Fruit fly (Drosophila melanogaster): ENCODE results near the gene CG14853.

The CG14853 gene

dm6 chr3R:14575718-14576187 lies 33.7 kb upstream of the CG14853 start, which contains the start of gene CG7987:
Gene CG7987, minus strand, starts transcription at chr3R:14575887.
- TF ChIP-seq Mnt (GFP tag; optimal IDR thresholded peaks at IDR 0.05) = peak; percentile 8
- peak; percentile 50 for TF ChIP-seq ovo (GFP tag; optimal IDR thresholded peaks at IDR 0.05)
- TF ChIP-seq CG5204 (GFP tag; optimal IDR thresholded peaks at IDR 0.05) = no peak
- peak; percentile 16 for TF ChIP-seq Crg-1 (GFP tag; optimal IDR thresholded peaks at IDR 0.05)
- peak; percentile 19 for TF ChIP-seq bab1 (GFP tag; optimal IDR thresholded peaks at IDR 0.05)
- TF ChIP-seq CG7045 (GFP tag; optimal IDR thresholded peaks at IDR 0.05) = no peak
- TF ChIP-seq CG7101 (tag; optimal IDR thresholded peaks at IDR 0.05) = peak; percentile 14

- TF ChIP-seq CG1620 (GFP tag; optimal IDR thresholded peaks at IDR 0.05) = no peak
- no peak for TF ChIP-seq Crg-1 (GFP tag; optimal IDR thresholded peaks at IDR 0.05)
- TF ChIP-seq CG7045 (GFP tag; optimal IDR thresholded peaks at IDR 0.05) = no peak
- TF ChIP-seq Mnt (GFP tag; optimal IDR thresholded peaks at IDR 0.05) = no peak
- TF ChIP-seq CG33017 (tag; optimal IDR thresholded peaks at IDR 0.05) = no peak
- TF ChIP-seq Clk (GFP tag; optimal IDR thresholded peaks at IDR 0.05) = no peak
- TF ChIP-seq Hr96 (GFP tag; optimal IDR thresholded peaks at IDR 0.05) = no peak
- TF ChIP-seq CG5204 (GFP tag; optimal IDR thresholded peaks at IDR 0.05) = no peak
- no peak for TF ChIP-seq CG12768 (GFP tag; optimal IDR thresholded peaks at IDR 0.05)
- TF ChIP-seq CG14711 (tag; optimal IDR thresholded peaks at IDR 0.05) = no peak
- TF ChIP-seq ovo (GFP tag; optimal IDR thresholded peaks at IDR 0.05) = no peak
- no peak for TF ChIP-seq toe (GFP tag; optimal IDR thresholded peaks at IDR 0.05)
These were observed 33.0 kb upstream of the CG14853 start, which contains the start of gene CG44094 for dm6 chr3R:14576511-14576691. Gene CG44094, minus strand, starts transcription at chr3R:14576611.

- TF ChIP-seq bab1 (GFP tag; optimal IDR thresholded peaks at IDR 0.05) (no peak), toe (GFP tag; optimal IDR thresholded peaks at IDR 0.05) (no peak), cnc (optimal IDR thresholded peaks at IDR 0.05) (no peak), CG33017 (tag; optimal IDR thresholded peaks at IDR 0.05) (no peak), CG14711 (tag; optimal IDR thresholded peaks at IDR 0.05) (no peak), Mnt (GFP tag; optimal IDR thresholded peaks at IDR 0.05) (no peak), Clk (GFP tag; optimal IDR thresholded peaks at IDR 0.05) (no peak), Hr96 (GFP tag; optimal IDR thresholded peaks at IDR 0.05) (no peak), CG12768 (GFP tag; optimal IDR thresholded peaks at IDR 0.05) (peak; percentile 47)
These were observed 32.5 kb upstream of the CG14853 start, which contains the start of gene stumps for dm6 chr3R:14576692-14577646. Gene stumps, plus strand, starts transcription at chr3R:14577217.

dm6 chr3R:14577803-14578493 lies 31.5 kb upstream of the CG14853 start:
- TF ChIP-seq CG7101 (tag; optimal IDR thresholded peaks at IDR 0.05) (no peak), cic (GFP tag; optimal IDR thresholded peaks at IDR 0.05) (no peak), CG1620 (GFP tag; optimal IDR thresholded peaks at IDR 0.05) (no peak)

dm6 chr3R:14580045-14580579 lies 29.3 kb upstream of the CG14853 start:
- TF ChIP-seq toe (GFP tag; optimal IDR thresholded peaks at IDR 0.05) = no peak
- TF ChIP-seq kay (GFP tag; ENCODE audit: borderline replicate concordance) = peak; percentile 61

dm6 chr3R:14586480-14587443 lies 22.7 kb upstream of the CG14853 start:
- no peak for TF ChIP-seq bab1 (GFP tag; optimal IDR thresholded peaks at IDR 0.05)
- no peak for TF ChIP-seq Mnt (GFP tag; optimal IDR thresholded peaks at IDR 0.05)
- no peak for TF ChIP-seq cnc (optimal IDR thresholded peaks at IDR 0.05)
- no peak for TF ChIP-seq toe (GFP tag; optimal IDR thresholded peaks at IDR 0.05)
- TF ChIP-seq CG7045 (GFP tag; optimal IDR thresholded peaks at IDR 0.05) = no peak
- no peak for TF ChIP-seq ovo (GFP tag; optimal IDR thresholded peaks at IDR 0.05)
- no peak for TF ChIP-seq CG14711 (tag; optimal IDR thresholded peaks at IDR 0.05)
- no peak for TF ChIP-seq pad (GFP tag; optimal IDR thresholded peaks at IDR 0.05)
- no peak for TF ChIP-seq CG1620 (GFP tag; optimal IDR thresholded peaks at IDR 0.05)
- no peak for TF ChIP-seq CG5204 (GFP tag; optimal IDR thresholded peaks at IDR 0.05)
- TF ChIP-seq CG11617 (GFP tag; optimal IDR thresholded peaks at IDR 0.05) = no peak
- no peak for TF ChIP-seq kay (GFP tag; ENCODE audit: borderline replicate concordance)
- TF ChIP-seq Hr96 (GFP tag; optimal IDR thresholded peaks at IDR 0.05) = no peak
- TF ChIP-seq cic (GFP tag; optimal IDR thresholded peaks at IDR 0.05) = no peak
- no peak for TF ChIP-seq tj (GFP tag; optimal IDR thresholded peaks at IDR 0.05)
- TF ChIP-seq Crg-1 (GFP tag; optimal IDR thresholded peaks at IDR 0.05) = no peak
- TF ChIP-seq CG12768 (GFP tag; optimal IDR thresholded peaks at IDR 0.05) = no peak
- TF ChIP-seq CG7101 (tag; optimal IDR thresholded peaks at IDR 0.05) = no peak
- TF ChIP-seq Clk (GFP tag; optimal IDR thresholded peaks at IDR 0.05) = no peak
